Worm (Caenorhabditis elegans) whole organism, L3 larva: ENCODE data around the gene C17C3.5.

Source experiments
- ama-1 ChIP-seq: fragments of 150-350 bp; optimal IDR thresholded peaks from 2 replicates; lab custom pipeline; 2018
- nhr-12 ChIP-seq: fragments of 150-350 bp; optimal IDR thresholded peaks from 2 replicates; lab custom pipeline; 2014; ENCODE audit warnings: missing biosample characterization, missing genetic modification characterization

DNA sequence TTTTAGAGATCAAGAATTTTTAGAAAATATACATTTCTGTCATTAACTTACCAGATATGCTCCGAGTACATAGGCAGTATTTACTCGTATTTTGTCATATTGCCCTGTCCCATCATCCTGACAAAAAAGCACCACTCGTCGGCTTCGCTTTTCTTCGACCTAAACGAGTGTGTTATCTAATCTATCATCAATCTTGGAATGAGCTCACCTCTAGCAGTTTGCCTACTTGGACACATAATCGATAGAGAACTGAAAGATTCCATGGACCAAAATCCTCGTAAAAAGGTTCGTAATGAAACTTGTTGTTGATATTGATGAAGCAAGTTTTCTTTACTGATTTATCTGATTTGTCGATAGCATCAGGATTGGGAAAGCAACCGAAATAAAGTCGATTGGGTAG lies 41.2 kb downstream of the C17C3.5 start:
- TF ChIP-seq nhr-12 (tag; lab: Kevin White, UChicago) (no peak), ama-1 (lab: Kevin White, UChicago) (no peak)
